Worm (Caenorhabditis elegans) whole organism, L1 larva: ENCODE measurements around the gene apy-1.

ENCODE experiments used
- C16A3.4 ChIP-seq: fragments of 150-350 bp; optimal IDR thresholded peaks from 2 replicates; lab custom pipeline; 2014; ENCODE audit warnings: missing biosample characterization, missing genetic modification characterization
- dpl-1 ChIP-seq, 3 experiments: fragments of 150-350 bp in 2 of 3; sonication (generic microtip) in 1 of 3; optimal IDR thresholded peaks; 2 replicates each; lab custom pipeline; 2014 to 2017; ENCODE audit warnings: missing biosample characterization in 3 of 3, missing genetic modification characterization in 3 of 3, missing genetic modification reagents in 3 of 3
- mep-1 ChIP-seq: fragments of 150-350 bp; optimal IDR thresholded peaks from 2 replicates; lab custom pipeline; 2014; ENCODE audit warnings: missing biosample characterization, missing genetic modification characterization

- TF ChIP-seq C16A3.4 (tag; lab: Kevin White, UChicago) (no peak), mep-1 (tag; lab: Kevin White, UChicago) (no peak), dpl-1 (GFP tag; optimal IDR thresholded peaks at IDR 0.05; lab: Kevin White, UChicago) (no peak)
Measured at ce11 chrX:7540033-7540432, 29.5 kb downstream of the apy-1 start, which contains the start of gene glb-16.
